Fruit fly (Drosophila melanogaster) whole organism, prepupa: Measurements from ENCODE around the gene CG15027.

ENCODE experiments used
- Blimp-1 ChIP-seq: fragments of 200-800 bp; sonication (Bioruptor generic); optimal IDR thresholded peaks from 3 replicates; lab custom pipeline; 2017; ENCODE audit warnings: missing biosample characterization, missing genetic modification characterization, mild to moderate bottlenecking, moderate library complexity, missing genetic modification reagents
- CG10631 ChIP-seq: fragments of 200-800 bp; sonication (Bioruptor generic); optimal IDR thresholded peaks from 2 replicates; lab custom pipeline; 2016; ENCODE audit warnings: missing biosample characterization, missing genetic modification characterization
- CG11902 ChIP-seq: fragments of 200-800 bp; sonication (Bioruptor generic); optimal IDR thresholded peaks from 3 replicates; lab custom pipeline; 2016; ENCODE audit warnings: missing biosample characterization, missing genetic modification characterization
- CG15336 ChIP-seq: fragments of 200-800 bp; sonication (Bioruptor generic); IDR thresholded peaks from 2 replicates; pipeline ENCODE4 v1.3.6; 2022; ENCODE audit warnings: missing biosample characterization, missing genetic modification characterization
- CG1621 ChIP-seq: fragments of 200-800 bp; sonication (Bioruptor generic); optimal IDR thresholded peaks from 3 replicates; lab custom pipeline; 2018; ENCODE audit warnings: missing biosample characterization, mild to moderate bottlenecking, missing genetic modification characterization
- CG16779 ChIP-seq: fragments of 200-800 bp; sonication (Bioruptor generic); optimal IDR thresholded peaks from 3 replicates; lab custom pipeline; 2017; ENCODE audit warnings: missing biosample characterization, mild to moderate bottlenecking, missing genetic modification characterization
- CG3032 ChIP-seq: fragments of 200-800 bp; optimal IDR thresholded peaks from 2 replicates; lab custom pipeline; 2019; ENCODE audit warnings: missing biosample characterization, mild to moderate bottlenecking, missing genetic modification characterization, moderate library complexity
- CG32006 ChIP-seq: fragments of 200-800 bp; sonication (Bioruptor generic); optimal IDR thresholded peaks from 3 replicates; lab custom pipeline; 2017; ENCODE audit warnings: missing biosample characterization, mild to moderate bottlenecking, missing genetic modification characterization
- CG34406 ChIP-seq: fragments of 200-800 bp; sonication (Bioruptor generic); optimal IDR thresholded peaks from 3 replicates; lab custom pipeline; 2016; ENCODE audit warnings: missing biosample characterization, missing genetic modification characterization
- CG3919 ChIP-seq: fragments of 200-800 bp; sonication (Bioruptor generic); optimal IDR thresholded peaks from 3 replicates; lab custom pipeline; 2016; ENCODE audit warnings: missing biosample characterization, missing genetic modification characterization
- CG4318 ChIP-seq: fragments of 200-800 bp; sonication (Bioruptor generic); optimal IDR thresholded peaks from 3 replicates; lab custom pipeline; 2017; ENCODE audit warnings: missing biosample characterization, mild to moderate bottlenecking, missing genetic modification characterization
- CG6163 ChIP-seq: fragments of 200-800 bp; sonication (Bioruptor generic); IDR thresholded peaks from 3 replicates; pipeline ENCODE4 v1.3.6; 2022; ENCODE audit warnings: missing biosample characterization, missing genetic modification characterization
- CG6276 ChIP-seq: fragments of 200-800 bp; sonication (Bioruptor generic); optimal IDR thresholded peaks from 2 replicates; lab custom pipeline; 2017; ENCODE audit warnings: missing biosample characterization, mild to moderate bottlenecking, missing genetic modification characterization
- CG6792 ChIP-seq: fragments of 200-800 bp; sonication (Bioruptor generic); optimal IDR thresholded peaks from 3 replicates; lab custom pipeline; 2016; ENCODE audit warnings: missing biosample characterization, missing genetic modification characterization
- CG6808 ChIP-seq: fragments of 200-800 bp; sonication (Bioruptor generic); optimal IDR thresholded peaks from 3 replicates; lab custom pipeline; 2017; ENCODE audit warnings: missing biosample characterization, missing genetic modification characterization, mild to moderate bottlenecking, moderate library complexity, missing genetic modification reagents
- CG6854 ChIP-seq: fragments of 200-800 bp; sonication (Bioruptor generic); optimal IDR thresholded peaks from 2 replicates; lab custom pipeline; 2017; ENCODE audit warnings: missing biosample characterization, mild to moderate bottlenecking, missing genetic modification characterization
- CG8119 ChIP-seq: fragments of 200-800 bp; sonication (Bioruptor generic); IDR thresholded peaks from 3 replicates; pipeline ENCODE4 v1.3.6; 2022; ENCODE audit warnings: missing biosample characterization, missing genetic modification characterization
- Eip78C ChIP-seq: fragments of 200-800 bp; sonication (Bioruptor generic); peaks from one replicate; lab custom pipeline; 2016; ENCODE audit warnings: missing biosample characterization, missing genetic modification characterization
- Eip93F ChIP-seq: fragments of 200-800 bp; sonication (Bioruptor generic); optimal IDR thresholded peaks from 2 replicates; lab custom pipeline; 2016; ENCODE audit warnings: missing biosample characterization, mild to moderate bottlenecking, missing genetic modification characterization
- Ets96B ChIP-seq: fragments of 200-800 bp; optimal IDR thresholded peaks from 2 replicates; lab custom pipeline; 2019; ENCODE audit warnings: missing biosample characterization, mild to moderate bottlenecking, missing genetic modification characterization, moderate library complexity
- Gug ChIP-seq: fragments of 200-800 bp; sonication (Bioruptor generic); IDR thresholded peaks from 2 replicates; pipeline ENCODE4 v1.3.6; 2022; ENCODE audit warnings: missing biosample characterization, missing genetic modification characterization
- Hr38 ChIP-seq: sonication (Bioruptor generic); optimal IDR thresholded peaks from 2 replicates; lab custom pipeline; 2016; ENCODE audit warnings: missing biosample characterization, missing genetic modification characterization
- Hr39 ChIP-seq: fragments of 200-800 bp; sonication (Bioruptor generic); optimal IDR thresholded peaks from 2 replicates; lab custom pipeline; 2016; ENCODE audit warnings: missing biosample characterization, missing genetic modification characterization
- Hr4 ChIP-seq: fragments of 200-800 bp; sonication (Bioruptor generic); optimal IDR thresholded peaks from 3 replicates; lab custom pipeline; 2016; ENCODE audit warnings: missing biosample characterization, missing genetic modification characterization
- Lpt ChIP-seq: fragments of 200-800 bp; sonication (Bioruptor generic); optimal IDR thresholded peaks from 3 replicates; lab custom pipeline; 2016; ENCODE audit warnings: missing biosample characterization, missing genetic modification characterization
- Met ChIP-seq: fragments of 200-800 bp; sonication (Bioruptor generic); optimal IDR thresholded peaks from 3 replicates; lab custom pipeline; 2016; ENCODE audit warnings: missing biosample characterization, missing genetic modification characterization
- OdsH ChIP-seq: fragments of 200-800 bp; sonication (Bioruptor generic); optimal IDR thresholded peaks from 3 replicates; lab custom pipeline; 2016; ENCODE audit warnings: missing biosample characterization, missing genetic modification characterization
- Smox ChIP-seq: fragments of 200-800 bp; sonication (Bioruptor generic); optimal IDR thresholded peaks from 3 replicates; lab custom pipeline; 2016; ENCODE audit warnings: missing biosample characterization, missing genetic modification characterization
- Sox102F ChIP-seq: fragments of 200-800 bp; sonication (Bioruptor generic); optimal IDR thresholded peaks from 2 replicates; lab custom pipeline; 2016; ENCODE audit warnings: missing biosample characterization, mild to moderate bottlenecking, missing genetic modification characterization
- Sox14 ChIP-seq: fragments of 200-800 bp; sonication (Bioruptor generic); optimal IDR thresholded peaks from 3 replicates; lab custom pipeline; 2016; ENCODE audit warnings: missing biosample characterization, missing genetic modification characterization
- Sox15 ChIP-seq: fragments of 200-800 bp; sonication (Bioruptor generic); optimal IDR thresholded peaks from 3 replicates; lab custom pipeline; 2016; ENCODE audit warnings: missing biosample characterization, missing genetic modification characterization
- achi ChIP-seq: fragments of 200-800 bp; sonication (Bioruptor generic); optimal IDR thresholded peaks from 3 replicates; lab custom pipeline; 2016; ENCODE audit warnings: missing biosample characterization, missing genetic modification characterization
- acj6 ChIP-seq: fragments of 200-800 bp; sonication (Bioruptor generic); optimal IDR thresholded peaks from 3 replicates; lab custom pipeline; 2016; ENCODE audit warnings: missing biosample characterization, missing genetic modification characterization
- cyc ChIP-seq: fragments of 200-800 bp; sonication (Bioruptor generic); optimal IDR thresholded peaks from 3 replicates; lab custom pipeline; 2016; ENCODE audit warnings: missing biosample characterization, missing genetic modification characterization
- dsx ChIP-seq: fragments of 200-800 bp; optimal IDR thresholded peaks from 3 replicates; lab custom pipeline; 2019; ENCODE audit warnings: missing biosample characterization, mild to moderate bottlenecking, missing genetic modification characterization, moderate library complexity; ENCODE audit not compliant: poor library complexity, severe bottlenecking
- eg ChIP-seq: fragments of 200-800 bp; sonication (Bioruptor generic); IDR thresholded peaks from 3 replicates; pipeline ENCODE4 v1.3.6; 2022; ENCODE audit warnings: missing biosample characterization, missing genetic modification characterization
- esn ChIP-seq: fragments of 200-800 bp; sonication (Bioruptor generic); optimal IDR thresholded peaks from 2 replicates; lab custom pipeline; 2016; ENCODE audit warnings: missing biosample characterization, mild to moderate bottlenecking, missing genetic modification characterization, moderate library complexity
- fd59A ChIP-seq: fragments of 200-800 bp; sonication (Bioruptor generic); optimal IDR thresholded peaks from 2 replicates; lab custom pipeline; 2017; ENCODE audit warnings: missing biosample characterization, mild to moderate bottlenecking, missing genetic modification characterization, missing genetic modification reagents
- net ChIP-seq: fragments of 200-800 bp; sonication (Bioruptor generic); optimal IDR thresholded peaks from 3 replicates; lab custom pipeline; 2016; ENCODE audit warnings: missing biosample characterization, missing genetic modification characterization
- pdm3 ChIP-seq: fragments of 200-800 bp; sonication (Bioruptor generic); optimal IDR thresholded peaks from 3 replicates; lab custom pipeline; 2016; ENCODE audit warnings: missing biosample characterization, missing genetic modification characterization
- salr ChIP-seq, 2 experiments: fragments of 200-800 bp; sonication (Bioruptor generic); optimal IDR thresholded peaks; 3 replicates each; lab custom pipeline; 2016 to 2018; ENCODE audit warnings: missing biosample characterization in 2 of 2, missing genetic modification characterization in 2 of 2, mild to moderate bottlenecking in 1 of 2
- spab ChIP-seq: fragments of 200-800 bp; sonication (Bioruptor generic); optimal IDR thresholded peaks from 2 replicates; lab custom pipeline; 2017; ENCODE audit warnings: missing biosample characterization, mild to moderate bottlenecking, missing genetic modification characterization, missing genetic modification reagents
- ss ChIP-seq, 2 experiments: fragments of 200-800 bp; sonication (Bioruptor generic); optimal IDR thresholded peaks; 2 replicates in 1 of 2; 3 replicates in 1 of 2; lab custom pipeline; 2017 to 2018; ENCODE audit warnings: mild to moderate bottlenecking in 2 of 2, missing biosample characterization in 2 of 2, missing genetic modification characterization in 2 of 2, moderate library complexity in 1 of 2

The CG15027 gene

dm6 chrX:15127880-15128644 is 42.4 kb upstream of the CG15027 start (continued):
- TF ChIP-seq Sox15 (GFP tag; lab: Kevin White, UChicago): no peak
- TF ChIP-seq OdsH (GFP tag; lab: Kevin White, UChicago): peak; percentile 16
- TF ChIP-seq esn: no peak
- no peak for TF ChIP-seq Blimp-1 (GFP tag; lab: Kevin White, UChicago)
- TF ChIP-seq CG4318 (GFP tag; lab: Kevin White, UChicago): peak; percentile 5
- peak; percentile 27 for TF ChIP-seq CG6808
- TF ChIP-seq Lpt (GFP tag; lab: Kevin White, UChicago): no peak
- TF ChIP-seq Ets96B (tag; lab: Kevin White, UChicago): peak; percentile 32
- TF ChIP-seq Hr38: no peak
- peak; percentile 50; the same call in 2 of the 3 replicates for TF ChIP-seq eg (GFP tag; lab: Robert Waterston, UW)
- TF ChIP-seq CG32006: peak; percentile 50
- TF ChIP-seq Sox14 (GFP tag; lab: Kevin White, UChicago): no peak
- peak; percentile 23 for TF ChIP-seq CG3032 (tag; lab: Kevin White, UChicago)
- TF ChIP-seq fd59A (GFP tag; lab: Kevin White, UChicago): no peak
- TF ChIP-seq Met (GFP tag; lab: Kevin White, UChicago): no peak
- TF ChIP-seq Eip93F (GFP tag; lab: Kevin White, UChicago): no peak
- TF ChIP-seq spab (GFP tag; lab: Kevin White, UChicago): no peak

DNA sequence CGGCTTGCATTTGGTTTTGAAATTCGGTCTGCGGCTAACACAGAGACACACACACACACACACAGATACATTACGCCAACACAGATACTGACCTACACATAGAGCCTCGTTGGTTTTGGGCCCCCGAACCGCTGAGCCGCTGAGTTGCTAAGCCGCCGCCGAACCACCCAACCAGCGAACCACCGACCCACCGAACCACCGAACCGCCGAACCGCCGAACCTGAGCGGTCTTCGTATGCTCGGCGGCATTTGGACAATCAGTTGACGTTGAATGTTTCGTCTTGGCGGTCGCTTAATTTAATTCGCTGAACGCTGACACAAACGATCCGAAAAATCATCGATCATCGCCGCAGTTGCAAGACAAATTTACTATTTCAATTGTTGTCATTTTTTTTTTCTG is 39.9 kb upstream of the CG15027 start, which contains the start of gene drd:
Gene drd (plus strand): TSS at position 258 of the 400 bp plus-strand sequence.
- TF ChIP-seq ss (GFP tag; optimal IDR thresholded peaks at IDR 0.05; lab: Kevin White, UChicago) (no peak), Eip93F (GFP tag; lab: Kevin White, UChicago) (no peak), cyc (GFP tag; lab: Kevin White, UChicago) (no peak), CG16779 (tag; lab: Kevin White, UChicago) (no peak), Sox102F (no peak), net (no peak), salr (GFP tag; optimal IDR thresholded peaks at IDR 0.05; lab: Kevin White, UChicago) (no peak), CG11902 (GFP tag; lab: Kevin White, UChicago) (no peak), Lpt (GFP tag; lab: Kevin White, UChicago) (no peak), pdm3 (no peak), Smox (GFP tag; lab: Kevin White, UChicago) (no peak), CG1621 (tag; lab: Kevin White, UChicago) (no peak), CG4318 (GFP tag; lab: Kevin White, UChicago) (no peak), CG34406 (no peak), CG6792 (GFP tag; lab: Kevin White, UChicago) (no peak), spab (GFP tag; lab: Kevin White, UChicago) (no peak)

dm6 chrX:15123418-15123994 is 37.9 kb upstream of the CG15027 start:
- TF ChIP-seq CG10631 (GFP tag; lab: Kevin White, UChicago) (peak; percentile 42), eg (GFP tag; lab: Robert Waterston, UW) (peak; percentile 64), Sox102F (no peak), CG8119 (GFP tag; lab: Robert Waterston, UW) (peak; percentile 59; the same call in 2 of the 3 replicates), net (peak; percentile 23), achi (GFP tag; lab: Kevin White, UChicago) (peak; percentile 4), Eip78C (GFP tag; lab: Kevin White, UChicago) (peak; percentile 29), Hr39 (no peak), acj6 (GFP tag; lab: Kevin White, UChicago) (peak; percentile 7), CG6163 (peak; percentile 48; the same call in 2 of the 3 replicates), dsx (peak; percentile 36), CG11902 (GFP tag; lab: Kevin White, UChicago) (no peak), OdsH (GFP tag; lab: Kevin White, UChicago) (peak; percentile 23), CG32006 (peak; percentile 83), ss (GFP tag; optimal IDR thresholded peaks at IDR 0.05; lab: Kevin White, UChicago) (peak in 1 of 2 experiments; percentile 18), Lpt (GFP tag; lab: Kevin White, UChicago) (peak; percentile 30), esn (no peak), CG6276 (GFP tag; lab: Kevin White, UChicago) (peak; percentile 72), CG3032 (tag; lab: Kevin White, UChicago) (peak; percentile 49), salr (GFP tag; optimal IDR thresholded peaks at IDR 0.05; lab: Kevin White, UChicago) (peak in 1 of 2 experiments; percentile 75), CG3919 (GFP tag; lab: Kevin White, UChicago) (peak; percentile 7), CG6808 (peak; percentile 27), Ets96B (tag; lab: Kevin White, UChicago) (peak; percentile 35), CG4318 (GFP tag; lab: Kevin White, UChicago) (peak; percentile 58), CG15336 (GFP tag; lab: Robert Waterston, UW) (peak; percentile 57), Gug (GFP tag; lab: Robert Waterston, UW) (peak; percentile 47; the same call in 1 of the 2 replicates), CG6854 (GFP tag; lab: Kevin White, UChicago) (no peak), Hr4 (GFP tag; lab: Kevin White, UChicago) (no peak)
